Worm (Caenorhabditis elegans) whole organism, L4 larva: ENCODE results near the gene C52E2.2.

Experiments
- Y48G9A.11 ChIP-seq: fragments of 200-800 bp; sonication (Bioruptor generic); IDR thresholded peaks from 2 replicates; pipeline ENCODE4 v1.3.6; 2022; ENCODE audit warnings: missing genetic modification reagents, missing genetic modification characterization, missing compliant biosample characterization
- ama-1 ChIP-seq: fragments of 150-350 bp; optimal IDR thresholded peaks from 2 replicates; lab custom pipeline; 2014; ENCODE audit warnings: inconsistent platforms, mixed read lengths
- ceh-82 ChIP-seq: sonication (generic microtip); optimal IDR thresholded peaks from 2 replicates; lab custom pipeline; 2017; ENCODE audit warnings: missing biosample characterization, missing genetic modification characterization
- dmd-6 ChIP-seq: fragments of 200-800 bp; sonication (Bioruptor generic); IDR thresholded peaks from 2 replicates; pipeline ENCODE4 v1.3.6; 2022; ENCODE audit warnings: missing genetic modification reagents, missing genetic modification characterization, missing compliant biosample characterization
- dpl-1 ChIP-seq: fragments of 150-350 bp; optimal IDR thresholded peaks from 2 replicates; lab custom pipeline; 2014; ENCODE audit warnings: missing biosample characterization, missing genetic modification reagents, missing genetic modification characterization
- hlh-30 ChIP-seq: sonication (generic microtip); optimal IDR thresholded peaks from 2 replicates; lab custom pipeline; 2017; ENCODE audit warnings: antibody characterized with exemption, mild to moderate bottlenecking, missing genetic modification characterization, missing compliant biosample characterization; ENCODE audit not compliant: insufficient read depth
- hmg-1.1 ChIP-seq: fragments of 200-800 bp; sonication (Bioruptor generic); IDR thresholded peaks from 2 replicates; pipeline ENCODE4 v1.3.6; 2022; ENCODE audit warnings: missing genetic modification reagents, missing genetic modification characterization, missing compliant biosample characterization
- lin-38 ChIP-seq: fragments of 200-800 bp; sonication (Bioruptor generic); IDR thresholded peaks from 2 replicates; pipeline ENCODE4 v1.3.6; 2022; ENCODE audit warnings: missing genetic modification reagents, missing genetic modification characterization, missing compliant biosample characterization
- mep-1 ChIP-seq: fragments of 150-350 bp; sonication (generic microtip); optimal IDR thresholded peaks from 3 replicates; lab custom pipeline; 2014; ENCODE audit warnings: missing biosample characterization, missing genetic modification characterization
- nhr-25 ChIP-seq: sonication (generic microtip); optimal IDR thresholded peaks from 2 replicates; lab custom pipeline; 2017; ENCODE audit warnings: missing genetic modification characterization, mild to moderate bottlenecking, missing compliant biosample characterization, antibody characterized with exemption, moderate library complexity, borderline replicate concordance; ENCODE audit not compliant: insufficient read depth
- nhr-6 ChIP-seq: fragments of 150-350 bp; optimal IDR thresholded peaks from 2 replicates; lab custom pipeline; 2014; ENCODE audit warnings: missing biosample characterization, missing genetic modification characterization
- nhr-77 ChIP-seq: fragments of 150-350 bp; optimal IDR thresholded peaks from 2 replicates; lab custom pipeline; 2014; ENCODE audit warnings: missing biosample characterization, missing genetic modification characterization
- zag-1 ChIP-seq: fragments of 150-350 bp; optimal IDR thresholded peaks from 2 replicates; lab custom pipeline; 2014; ENCODE audit warnings: missing biosample characterization, missing genetic modification characterization

- TF ChIP-seq zag-1 (tag; lab: Kevin White, UChicago) (no peak), ama-1 (lab: Kevin White, UChicago) (no peak), nhr-6 (tag; lab: Kevin White, UChicago) (no peak), dmd-6 (GFP tag; lab: Robert Waterston, UW) (no peak), Y48G9A.11 (GFP tag; lab: Robert Waterston, UW) (no peak), hlh-30 (tag; lab: Kevin White, UChicago) (no peak), ceh-82 (tag; lab: Kevin White, UChicago) (no peak), nhr-25 (tag; lab: Kevin White, UChicago) (no peak), nhr-77 (no peak), dpl-1 (GFP tag; lab: Kevin White, UChicago) (no peak), mep-1 (no peak), hmg-1.1 (no peak), lin-38 (GFP tag; lab: Robert Waterston, UW) (no peak)
Observed at ce11 chrII:1852503-1852902, at the start of gene C52E2.2.
